Fruit fly (Drosophila melanogaster) whole organism, embryonic: ENCODE data around the gene CG42237.

Experiments used
- Bteb2 ChIP-seq: fragments of 200-800 bp; sonication (Bioruptor generic); optimal IDR thresholded peaks from 2 replicates; lab custom pipeline; 2016; ENCODE audit warnings: missing biosample characterization, missing genetic modification characterization
- CG10274 ChIP-seq: fragments of 200-800 bp; sonication (Bioruptor generic); optimal IDR thresholded peaks from 3 replicates; lab custom pipeline; 2017; ENCODE audit warnings: missing biosample characterization, mild to moderate bottlenecking, missing genetic modification characterization
- CG11247 ChIP-seq: fragments of 200-800 bp; sonication (Bioruptor generic); IDR thresholded peaks from 2 replicates; pipeline ENCODE4 v1.3.6; 2022; ENCODE audit warnings: missing biosample characterization, missing genetic modification characterization
- CG11398 ChIP-seq: fragments of 200-800 bp; sonication (Bioruptor generic); optimal IDR thresholded peaks from 2 replicates; lab custom pipeline; 2016; ENCODE audit warnings: missing biosample characterization, missing genetic modification characterization
- CG11723 ChIP-seq: fragments of 200-800 bp; sonication (Bioruptor generic); optimal IDR thresholded peaks from 2 replicates; lab custom pipeline; 2017; ENCODE audit warnings: missing biosample characterization, mild to moderate bottlenecking, missing genetic modification characterization
- CG12769 ChIP-seq: fragments of 200-800 bp; sonication (Bioruptor generic); optimal IDR thresholded peaks from 2 replicates; lab custom pipeline; 2019; ENCODE audit warnings: missing biosample characterization, mild to moderate bottlenecking, missing genetic modification characterization, moderate library complexity
- CG13123 ChIP-seq: fragments of 200-800 bp; sonication (Bioruptor generic); optimal IDR thresholded peaks from 2 replicates; lab custom pipeline; 2016; ENCODE audit warnings: missing biosample characterization, missing genetic modification characterization
- CG16815 ChIP-seq: fragments of 200-800 bp; sonication (Bioruptor generic); optimal IDR thresholded peaks from 3 replicates; lab custom pipeline; 2017; ENCODE audit warnings: missing biosample characterization, mild to moderate bottlenecking, missing genetic modification characterization
- CG17328 ChIP-seq: fragments of 200-800 bp; sonication (Bioruptor generic); IDR thresholded peaks from 2 replicates; pipeline ENCODE4 v1.3.6; 2022; ENCODE audit warnings: missing biosample characterization, missing genetic modification characterization
- CG17568 ChIP-seq: fragments of 200-800 bp; sonication (Bioruptor generic); optimal IDR thresholded peaks from 2 replicates; lab custom pipeline; 2018; ENCODE audit warnings: missing biosample characterization, mild to moderate bottlenecking, missing genetic modification characterization, moderate library complexity
- CG18262 ChIP-seq: fragments of 200-800 bp; optimal IDR thresholded peaks from 3 replicates; lab custom pipeline; 2019; ENCODE audit warnings: missing biosample characterization, mild to moderate bottlenecking, missing genetic modification characterization, moderate library complexity
- CG2116 ChIP-seq: fragments of 200-800 bp; sonication (Bioruptor generic); optimal IDR thresholded peaks from 3 replicates; lab custom pipeline; 2018; ENCODE audit warnings: missing biosample characterization, mild to moderate bottlenecking, missing genetic modification characterization
- CG3065 ChIP-seq: fragments of 200-800 bp; sonication (Bioruptor generic); optimal IDR thresholded peaks from 2 replicates; lab custom pipeline; 2016; ENCODE audit warnings: missing biosample characterization, missing genetic modification characterization
- CG3407 ChIP-seq: fragments of 200-800 bp; sonication (Bioruptor generic); optimal IDR thresholded peaks from 2 replicates; lab custom pipeline; 2018; ENCODE audit warnings: missing biosample characterization, mild to moderate bottlenecking, missing genetic modification characterization
- CG4707 ChIP-seq: fragments of 200-800 bp; sonication (Bioruptor generic); optimal IDR thresholded peaks from 2 replicates; lab custom pipeline; 2018; ENCODE audit warnings: missing biosample characterization, mild to moderate bottlenecking, missing genetic modification characterization, moderate library complexity
- CG6854 ChIP-seq: fragments of 200-800 bp; sonication (Bioruptor generic); optimal IDR thresholded peaks from 3 replicates; lab custom pipeline; 2017; ENCODE audit warnings: missing biosample characterization, mild to moderate bottlenecking, missing genetic modification characterization
- CG7271 ChIP-seq: fragments of 200-800 bp; sonication (Bioruptor generic); optimal IDR thresholded peaks from 2 replicates; lab custom pipeline; 2018; ENCODE audit warnings: missing biosample characterization, mild to moderate bottlenecking, missing genetic modification characterization, moderate library complexity
- CG8290 ChIP-seq, 3 experiments: fragments of 200-800 bp; sonication (Bioruptor generic); optimal IDR thresholded peaks; 2 replicates each; lab custom pipeline; 2016 to 2019; ENCODE audit warnings: missing biosample characterization in 3 of 3, missing genetic modification characterization in 3 of 3, mild to moderate bottlenecking in 2 of 3, moderate library complexity in 1 of 3
- CrebB ChIP-seq: fragments of 200-800 bp; sonication (Bioruptor generic); optimal IDR thresholded peaks from 3 replicates; lab custom pipeline; 2018; ENCODE audit warnings: missing biosample characterization, mild to moderate bottlenecking, missing genetic modification characterization
- D ChIP-seq, 2 experiments: fragments of 200-800 bp in 1 of 2; fragments of >200 bp in 1 of 2; sonication (Bioruptor generic) in 1 of 2; optimal IDR thresholded peaks; 2 replicates in 1 of 2; 3 replicates in 1 of 2; lab custom pipeline; 2017; ENCODE audit warnings: mild to moderate bottlenecking in 1 of 2, missing biosample characterization in 1 of 2, missing genetic modification characterization in 1 of 2, missing genetic modification reagents in 1 of 2
- E2f2 ChIP-seq: fragments of 200-800 bp; sonication (Bioruptor generic); IDR thresholded peaks from 2 replicates; pipeline ENCODE4 v1.3.6; 2022; ENCODE audit warnings: missing biosample characterization, missing genetic modification characterization
- H15 ChIP-seq: fragments of 200-800 bp; sonication (Bioruptor generic); IDR thresholded peaks from 3 replicates; pipeline ENCODE4 v1.3.6; 2022; ENCODE audit warnings: missing biosample characterization, missing genetic modification characterization
- Max ChIP-seq: fragments of 200-800 bp; sonication (Bioruptor generic); optimal IDR thresholded peaks from 2 replicates; lab custom pipeline; 2016; ENCODE audit warnings: missing biosample characterization, mild to moderate bottlenecking, missing genetic modification characterization
- NC2β ChIP-seq: fragments of 200-800 bp; sonication (Bioruptor generic); optimal IDR thresholded peaks from 2 replicates; lab custom pipeline; 2016; ENCODE audit warnings: missing biosample characterization, missing genetic modification characterization
- Opbp ChIP-seq: fragments of 200-800 bp; sonication (Bioruptor generic); IDR thresholded peaks from 3 replicates; pipeline ENCODE4 v1.3.6; 2022; ENCODE audit warnings: missing biosample characterization, missing genetic modification characterization; ENCODE audit not compliant: partially characterized antibody
- Pdp1 ChIP-seq, 2 experiments: fragments of 200-800 bp; sonication (Bioruptor generic); optimal IDR thresholded peaks; 3 replicates each; lab custom pipeline; 2016; ENCODE audit warnings: missing biosample characterization in 2 of 2, missing genetic modification characterization in 2 of 2, mild to moderate bottlenecking in 1 of 2, moderate library complexity in 1 of 2
- Poxn ChIP-seq: fragments of 200-800 bp; sonication (Bioruptor generic); IDR thresholded peaks from 2 replicates; pipeline ENCODE4 v1.3.6; 2022; ENCODE audit warnings: missing biosample characterization, missing genetic modification characterization
- Rfx ChIP-seq: fragments of 200-800 bp; sonication (Bioruptor generic); IDR thresholded peaks from 2 replicates; pipeline ENCODE4 v1.3.6; 2022; ENCODE audit warnings: missing biosample characterization, missing genetic modification characterization
- Sin3A ChIP-seq: fragments of >200 bp; optimal IDR thresholded peaks from 2 replicates; lab custom pipeline; 2018
- Spps ChIP-seq: fragments of 200-800 bp; sonication (Bioruptor generic); optimal IDR thresholded peaks from 2 replicates; lab custom pipeline; 2018; ENCODE audit warnings: missing biosample characterization, mild to moderate bottlenecking, missing genetic modification characterization
- Taf1 ChIP-seq: fragments of 200-800 bp; sonication (Bioruptor generic); IDR thresholded peaks from 2 replicates; pipeline ENCODE4 v1.3.6; 2022; ENCODE audit warnings: missing biosample characterization, missing genetic modification characterization
- ap ChIP-seq: fragments of 200-800 bp; sonication (Bioruptor generic); IDR thresholded peaks from 2 replicates; pipeline ENCODE4 v1.3.6; 2022; ENCODE audit warnings: missing biosample characterization, missing genetic modification characterization
- ase ChIP-seq: fragments of 200-800 bp; sonication (Bioruptor generic); IDR thresholded peaks from 3 replicates; pipeline ENCODE4 v1.3.6; 2022; ENCODE audit warnings: missing biosample characterization, missing genetic modification characterization
- chinmo ChIP-seq: fragments of 200-800 bp; sonication (Bioruptor generic); IDR thresholded peaks from 4 replicates; pipeline ENCODE4 v1.3.6; 2022; ENCODE audit warnings: missing biosample characterization, missing genetic modification characterization; ENCODE audit not compliant: partially characterized antibody
- croc ChIP-seq: fragments of 200-800 bp; sonication (Bioruptor generic); conservative IDR thresholded peaks from 3 replicates; pipeline ENCODE4 v1.3.6; 2022; ENCODE audit warnings: missing biosample characterization, missing genetic modification characterization
- cwo ChIP-seq: fragments of 200-800 bp; sonication (Bioruptor generic); optimal IDR thresholded peaks from 3 replicates; lab custom pipeline; 2017; ENCODE audit warnings: missing biosample characterization, missing genetic modification characterization, mild to moderate bottlenecking, moderate library complexity, missing genetic modification reagents
- fru ChIP-seq: fragments of >200 bp; optimal IDR thresholded peaks from 2 replicates; lab custom pipeline; 2017
- gro ChIP-seq: fragments of 200-800 bp; sonication (Bioruptor generic); optimal IDR thresholded peaks from 2 replicates; lab custom pipeline; 2016; ENCODE audit warnings: missing biosample characterization, missing genetic modification characterization
- lbe ChIP-seq: fragments of 200-800 bp; sonication (Bioruptor generic); optimal IDR thresholded peaks from 2 replicates; lab custom pipeline; 2016; ENCODE audit warnings: missing biosample characterization, mild to moderate bottlenecking, missing genetic modification characterization
- maf-S ChIP-seq: fragments of 200-800 bp; sonication (Bioruptor generic); optimal IDR thresholded peaks from 2 replicates; lab custom pipeline; 2016; ENCODE audit warnings: missing biosample characterization, missing genetic modification characterization
- nmo ChIP-seq: fragments of 200-800 bp; sonication (Bioruptor generic); optimal IDR thresholded peaks from 2 replicates; lab custom pipeline; 2018; ENCODE audit warnings: missing biosample characterization, mild to moderate bottlenecking, missing genetic modification characterization, moderate library complexity
- pita ChIP-seq: fragments of 200-800 bp; sonication (Bioruptor generic); optimal IDR thresholded peaks from 2 replicates; lab custom pipeline; 2017; ENCODE audit warnings: missing biosample characterization, mild to moderate bottlenecking, missing genetic modification characterization
- pum ChIP-seq: fragments of 200-800 bp; sonication (Bioruptor generic); optimal IDR thresholded peaks from 2 replicates; lab custom pipeline; 2016; ENCODE audit warnings: missing biosample characterization, missing genetic modification characterization
- sd ChIP-seq: fragments of 200-800 bp; sonication (Bioruptor generic); optimal IDR thresholded peaks from 3 replicates; lab custom pipeline; 2018; ENCODE audit warnings: missing biosample characterization, mild to moderate bottlenecking, missing genetic modification characterization, moderate library complexity
- shn ChIP-seq: fragments of 200-800 bp; sonication (Bioruptor generic); optimal IDR thresholded peaks from 3 replicates; lab custom pipeline; 2016; ENCODE audit warnings: missing biosample characterization, missing genetic modification characterization
- sna ChIP-seq: fragments of 200-800 bp; sonication (Bioruptor generic); IDR thresholded peaks from 2 replicates; pipeline ENCODE4 v1.3.6; 2022; ENCODE audit warnings: missing biosample characterization, missing genetic modification characterization; ENCODE audit not compliant: partially characterized antibody
- so ChIP-seq: fragments of 200-800 bp; sonication (Bioruptor generic); IDR thresholded peaks from 3 replicates; pipeline ENCODE4 v1.3.6; 2022; ENCODE audit warnings: missing biosample characterization, missing genetic modification characterization
- sob ChIP-seq: fragments of 200-800 bp; sonication (Bioruptor generic); IDR thresholded peaks from 2 replicates; pipeline ENCODE4 v1.3.6; 2022; ENCODE audit warnings: missing biosample characterization, missing genetic modification characterization
- stwl ChIP-seq: fragments of 200-800 bp; sonication (Bioruptor generic); optimal IDR thresholded peaks from 3 replicates; lab custom pipeline; 2018; ENCODE audit warnings: missing biosample characterization, mild to moderate bottlenecking, missing genetic modification characterization, moderate library complexity
- sug ChIP-seq: fragments of 200-800 bp; optimal IDR thresholded peaks from 2 replicates; lab custom pipeline; 2019; ENCODE audit warnings: missing biosample characterization, mild to moderate bottlenecking, missing genetic modification characterization, moderate library complexity
- tin ChIP-seq: fragments of 200-800 bp; sonication (Bioruptor generic); optimal IDR thresholded peaks from 3 replicates; lab custom pipeline; 2016; ENCODE audit warnings: missing biosample characterization, missing genetic modification characterization
- vnd ChIP-seq: fragments of 200-800 bp; sonication (Bioruptor generic); IDR thresholded peaks from 3 replicates; pipeline ENCODE4 v1.3.6; 2022; ENCODE audit warnings: missing biosample characterization, missing genetic modification characterization; ENCODE audit not compliant: partially characterized antibody
- zfh2 ChIP-seq: fragments of 200-800 bp; sonication (Bioruptor generic); optimal IDR thresholded peaks from 2 replicates; lab custom pipeline; 2016; ENCODE audit warnings: missing biosample characterization, missing genetic modification characterization

Gene CG42237

DNA sequence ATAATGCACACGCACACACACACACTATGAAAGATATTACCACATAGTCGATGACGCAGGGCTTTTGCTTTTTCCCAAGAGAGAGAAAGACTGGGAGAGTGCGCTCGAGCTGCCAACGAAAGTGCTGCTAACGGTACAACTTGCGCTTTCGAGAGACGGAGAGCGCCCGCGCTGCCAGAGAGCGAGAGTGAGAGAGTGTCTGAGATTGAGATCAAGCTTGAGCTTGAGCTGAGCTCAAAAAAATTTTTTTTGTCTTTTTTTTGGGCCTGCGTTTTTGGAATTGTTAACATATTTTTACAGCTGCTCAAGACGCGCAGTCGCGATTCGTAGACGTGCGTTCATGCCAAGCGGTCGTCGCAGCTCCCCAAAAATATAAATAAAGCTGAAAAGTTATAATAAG, 24.0 kb downstream of the CG42237 start, which contains the start of gene CG32645 (continued):
- TF ChIP-seq D (optimal IDR thresholded peaks at IDR 0.05; lab: Kevin White, UChicago) (no peak), D (GFP tag; optimal IDR thresholded peaks at IDR 0.05; lab: Kevin White, UChicago) (no peak), Max (no peak), CG11247 (no peak), ap (no peak), Poxn (GFP tag; lab: Robert Waterston, UW) (no peak), Opbp (GFP tag; lab: Robert Waterston, UW) (0 out of 3 replicates have a peak, but pooled peaks have one; percentile 13), CG3407 (GFP tag; lab: Kevin White, UChicago) (no peak), so (GFP tag; lab: Robert Waterston, UW) (no peak), CrebB (tag; lab: Kevin White, UChicago) (no peak), Spps (tag; lab: Kevin White, UChicago) (peak; percentile 6), lbe (no peak), E2f2 (no peak), maf-S (no peak), CG6854 (GFP tag; lab: Kevin White, UChicago) (no peak), Bteb2 (no peak), sd (peak; percentile 91), zfh2 (GFP tag; lab: Kevin White, UChicago) (no peak), Pdp1 (GFP tag; optimal IDR thresholded peaks at IDR 0.05; lab: Kevin White, UChicago) (peak in 1 of 2 experiments; percentile 26), CG13123 (GFP tag; lab: Kevin White, UChicago) (no peak), CG2116 (GFP tag; lab: Kevin White, UChicago) (no peak), CG8290 (GFP tag; optimal IDR thresholded peaks at IDR 0.05; lab: Kevin White, UChicago) (no peak), CG8290 (tag; optimal IDR thresholded peaks at IDR 0.05; lab: Kevin White, UChicago) (no peak), chinmo (peak; percentile 59; the same call in 1 of the 4 replicates), CG3065 (no peak), CG16815 (GFP tag; lab: Kevin White, UChicago) (no peak), CG12769 (tag; lab: Kevin White, UChicago) (peak; percentile 11), H15 (no peak), vnd (GFP tag; lab: Robert Waterston, UW) (no peak), stwl (tag; lab: Kevin White, UChicago) (no peak), nmo (GFP tag; lab: Kevin White, UChicago) (no peak), gro (GFP tag; lab: Kevin White, UChicago) (no peak), tin (no peak), sob (GFP tag; lab: Robert Waterston, UW) (no peak), cwo (GFP tag; lab: Kevin White, UChicago) (no peak), CG10274 (no peak), sug (tag; lab: Kevin White, UChicago) (no peak)

- TF ChIP-seq croc (GFP tag; lab: Robert Waterston, UW) (no peak), CG11398 (no peak), CG17568 (GFP tag; lab: Kevin White, UChicago) (no peak), fru (no peak), NC2β (no peak), Max (no peak), CG17328 (GFP tag; lab: Robert Waterston, UW) (peak; percentile 59), pum (GFP tag; lab: Kevin White, UChicago) (no peak), CG4707 (GFP tag; lab: Kevin White, UChicago) (no peak), CG18262 (tag; lab: Kevin White, UChicago) (peak; percentile 40), CG2116 (GFP tag; lab: Kevin White, UChicago) (no peak), CG11723 (no peak), Rfx (GFP tag; lab: Robert Waterston, UW) (no peak), pita (GFP tag; lab: Kevin White, UChicago) (no peak), sna (GFP tag; lab: Robert Waterston, UW) (no peak), shn (GFP tag; lab: Kevin White, UChicago) (no peak), CG3065 (no peak), Taf1 (GFP tag; lab: Robert Waterston, UW) (no peak), Sin3A (no peak), CG7271 (tag; lab: Kevin White, UChicago) (peak; percentile 76), ase (GFP tag; lab: Robert Waterston, UW) (0 out of 3 replicates have a peak, but pooled peaks have one; percentile 31)
Measured at dm6 chrX:13143100-13143499, 28.2 kb downstream of the CG42237 start.
